Worm (Caenorhabditis elegans) whole organism, early embryonic: ENCODE data around the gene eng-1.

Source experiments
- B0310.2 ChIP-seq: sonication (generic microtip); optimal IDR thresholded peaks from 2 replicates; lab custom pipeline; 2016; ENCODE audit warnings: mild to moderate bottlenecking, missing genetic modification characterization, missing compliant biosample characterization
- F13C5.2 ChIP-seq: sonication (generic microtip); optimal IDR thresholded peaks from 2 replicates; lab custom pipeline; 2017; ENCODE audit warnings: mild to moderate bottlenecking, missing genetic modification characterization, inconsistent platforms, missing compliant biosample characterization
- aly-1 ChIP-seq: sonication (generic microtip); optimal IDR thresholded peaks from 2 replicates; lab custom pipeline; 2016; ENCODE audit warnings: missing genetic modification characterization, missing compliant biosample characterization
- ama-1 ChIP-seq: fragments of 150-350 bp; optimal IDR thresholded peaks from 2 replicates; lab custom pipeline; 2014
- ceh-13 ChIP-seq: fragments of 200-800 bp; sonication (Bioruptor generic); optimal IDR thresholded peaks from 2 replicates; lab custom pipeline; 2018; ENCODE audit warnings: mild to moderate bottlenecking, missing genetic modification characterization, missing compliant biosample characterization
- ceh-36 ChIP-seq: sonication (generic microtip); optimal IDR thresholded peaks from 2 replicates; lab custom pipeline; 2016; ENCODE audit warnings: missing genetic modification characterization, inconsistent platforms, missing compliant biosample characterization
- ets-7 ChIP-seq: sonication (generic microtip); optimal IDR thresholded peaks from 2 replicates; lab custom pipeline; 2016; ENCODE audit warnings: missing genotype, missing genetic modification characterization, missing compliant biosample characterization
- flt-1 ChIP-seq: fragments of 200-800 bp; sonication (Bioruptor generic); IDR thresholded peaks from 2 replicates; pipeline ENCODE4 v1.3.6; 2022; ENCODE audit warnings: missing genetic modification characterization, missing compliant biosample characterization
- hmbx-1 ChIP-seq: sonication (generic microtip); optimal IDR thresholded peaks from 2 replicates; lab custom pipeline; 2016; ENCODE audit warnings: mild to moderate bottlenecking, missing genetic modification characterization, missing compliant biosample characterization
- hmg-4 ChIP-seq: fragments of 200-800 bp; sonication (Bioruptor generic); optimal IDR thresholded peaks from 2 replicates; lab custom pipeline; 2018; ENCODE audit warnings: mild to moderate bottlenecking, missing genetic modification characterization, missing compliant biosample characterization
- hnd-1 ChIP-seq: sonication (generic microtip); optimal IDR thresholded peaks from 2 replicates; lab custom pipeline; 2016; ENCODE audit warnings: missing genetic modification characterization, missing compliant biosample characterization
- pes-1 ChIP-seq: fragments of 200-800 bp; sonication (Bioruptor generic); IDR thresholded peaks from 2 replicates; pipeline ENCODE4 v1.3.6; 2022; ENCODE audit warnings: missing genetic modification reagents, missing genetic modification characterization, missing compliant biosample characterization
- scrt-1 ChIP-seq: fragments of 200-800 bp; sonication (Bioruptor generic); IDR thresholded peaks from 2 replicates; pipeline ENCODE4 v1.3.6; 2022; ENCODE audit warnings: missing genetic modification characterization, missing compliant biosample characterization
- sea-1 ChIP-seq: fragments of 200-800 bp; sonication (Bioruptor generic); conservative IDR thresholded peaks from 2 replicates; pipeline ENCODE4 v1.3.6; 2022; ENCODE audit warnings: missing genetic modification characterization, missing compliant biosample characterization
- tbx-11 ChIP-seq: fragments of 200-800 bp; sonication (Bioruptor generic); IDR thresholded peaks from 2 replicates; pipeline ENCODE4 v1.3.6; 2022; ENCODE audit warnings: missing genetic modification characterization, missing compliant biosample characterization
- tbx-37 ChIP-seq: fragments of 200-800 bp; sonication (Bioruptor generic); conservative IDR thresholded peaks from 2 replicates; pipeline ENCODE4 v1.3.6; 2022; ENCODE audit warnings: missing genetic modification reagents, missing genetic modification characterization, missing compliant biosample characterization
- tra-4 ChIP-seq: sonication (generic microtip); optimal IDR thresholded peaks from 2 replicates; lab custom pipeline; 2017; ENCODE audit warnings: missing genetic modification characterization, missing compliant biosample characterization

The eng-1 gene

ce11 chrIII:5876867-5877641, 8.8 kb upstream of the eng-1 start:
- TF ChIP-seq F13C5.2 (tag; lab: Kevin White, UChicago) = no peak
- TF ChIP-seq hnd-1 (tag; lab: Kevin White, UChicago) = no peak
- no peak for TF ChIP-seq aly-1 (tag; lab: Kevin White, UChicago)
- no peak for TF ChIP-seq flt-1
- no peak for TF ChIP-seq scrt-1 (GFP tag; lab: Robert Waterston, UW)
- TF ChIP-seq hmbx-1 = no peak
- TF ChIP-seq tra-4 (tag; lab: Kevin White, UChicago) = no peak
- TF ChIP-seq ceh-36 (tag; lab: Kevin White, UChicago) = no peak
- TF ChIP-seq tbx-37 = no peak
- no peak for TF ChIP-seq ceh-13 (GFP tag; lab: Kevin White, UChicago)
- no peak for TF ChIP-seq pes-1 (GFP tag; lab: Robert Waterston, UW)
- TF ChIP-seq ama-1 (lab: Kevin White, UChicago) = no peak
- no peak for TF ChIP-seq ets-7 (tag; lab: Kevin White, UChicago)
- TF ChIP-seq sea-1 (GFP tag; lab: Robert Waterston, UW) = no peak

DNA sequence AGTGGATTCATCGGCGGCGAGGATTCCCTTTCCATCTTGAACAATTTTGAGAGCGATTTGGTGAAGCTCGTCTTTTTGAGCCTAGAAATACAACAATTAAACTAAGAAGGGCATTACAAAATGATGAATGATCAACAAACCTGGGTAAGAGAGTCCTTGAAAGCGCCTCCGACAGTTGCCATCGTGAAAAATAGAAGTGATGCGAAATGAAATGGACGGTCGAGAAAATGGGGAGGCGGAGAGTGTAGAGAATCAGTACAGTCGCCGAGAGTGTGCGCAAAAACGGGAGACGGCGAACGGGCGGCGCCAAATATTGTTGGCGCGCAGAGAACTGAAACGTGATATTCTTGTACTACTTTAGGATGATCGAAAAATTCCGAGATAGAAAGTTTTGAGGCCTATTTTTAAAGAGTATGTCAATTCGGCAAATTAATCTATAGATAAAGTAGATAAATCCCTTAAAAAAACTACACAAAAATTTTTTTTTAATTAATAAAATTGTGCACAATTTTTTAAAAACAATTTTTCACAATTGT, 7.9 kb upstream of the eng-1 start, which contains the start of gene aldo-2:
aldo-2 (minus strand) TSS at position 486 of the 536 bp plus-strand sequence.
- TF ChIP-seq tbx-11 (GFP tag; lab: Robert Waterston, UW) (no peak), F13C5.2 (tag; lab: Kevin White, UChicago) (no peak), flt-1 (no peak), B0310.2 (tag; lab: Kevin White, UChicago) (no peak), sea-1 (GFP tag; lab: Robert Waterston, UW) (no peak), ets-7 (tag; lab: Kevin White, UChicago) (no peak), tra-4 (tag; lab: Kevin White, UChicago) (no peak), ceh-13 (GFP tag; lab: Kevin White, UChicago) (no peak), ceh-36 (tag; lab: Kevin White, UChicago) (no peak), aly-1 (tag; lab: Kevin White, UChicago) (no peak), hmbx-1 (no peak), scrt-1 (GFP tag; lab: Robert Waterston, UW) (no peak), hnd-1 (tag; lab: Kevin White, UChicago) (no peak), pes-1 (GFP tag; lab: Robert Waterston, UW) (no peak)

DNA sequence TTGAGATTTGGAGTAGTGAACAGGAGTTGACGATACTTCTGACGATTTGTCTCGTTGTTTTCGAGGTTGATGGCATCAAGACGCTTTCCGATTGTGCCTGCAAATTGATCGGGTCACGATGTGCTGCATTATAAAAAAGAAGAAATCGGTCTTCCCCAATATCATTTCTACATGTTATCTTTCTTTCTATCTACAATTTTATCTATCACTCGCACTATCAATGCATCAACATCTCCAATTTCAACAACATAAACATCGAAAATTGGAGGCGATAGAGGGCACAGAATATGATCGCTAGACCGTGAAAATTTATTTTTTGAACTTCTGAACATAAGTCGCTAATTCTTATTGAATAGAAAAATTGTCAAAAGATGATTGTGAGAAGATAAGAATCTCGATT, 7.4 kb upstream of the eng-1 start:
- no peak for TF ChIP-seq tbx-11 (GFP tag; lab: Robert Waterston, UW)
- TF ChIP-seq ets-7 (tag; lab: Kevin White, UChicago) = no peak
- TF ChIP-seq flt-1 = no peak
- TF ChIP-seq ceh-36 (tag; lab: Kevin White, UChicago) = no peak
- no peak for TF ChIP-seq hmg-4 (GFP tag; lab: Kevin White, UChicago)
- no peak for TF ChIP-seq ama-1 (lab: Kevin White, UChicago)
- TF ChIP-seq tra-4 (tag; lab: Kevin White, UChicago) = no peak
- no peak for TF ChIP-seq hmbx-1
- no peak for TF ChIP-seq pes-1 (GFP tag; lab: Robert Waterston, UW)
- no peak for TF ChIP-seq tbx-37
- no peak for TF ChIP-seq F13C5.2 (tag; lab: Kevin White, UChicago)

DNA sequence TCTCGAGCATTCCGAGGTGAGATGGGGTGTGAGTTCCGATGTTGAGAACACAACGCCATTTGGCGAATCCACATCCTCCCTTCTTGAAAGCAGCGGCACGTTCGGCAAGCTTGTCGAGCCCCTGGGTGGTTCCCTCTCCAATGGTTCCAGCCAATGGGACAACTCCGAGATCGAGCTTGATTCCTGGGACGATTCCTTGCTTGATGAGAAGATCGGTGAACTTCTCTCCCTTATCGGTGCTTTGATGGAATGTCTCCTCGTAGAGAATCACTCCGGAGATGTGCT, 7.1 kb upstream of the eng-1 start:
- TF ChIP-seq tra-4 (tag; lab: Kevin White, UChicago) (no peak), F13C5.2 (tag; lab: Kevin White, UChicago) (no peak), tbx-11 (GFP tag; lab: Robert Waterston, UW) (no peak), tbx-37 (no peak), flt-1 (no peak), ets-7 (tag; lab: Kevin White, UChicago) (no peak), hmbx-1 (no peak), B0310.2 (tag; lab: Kevin White, UChicago) (no peak), sea-1 (GFP tag; lab: Robert Waterston, UW) (no peak), hmg-4 (GFP tag; lab: Kevin White, UChicago) (no peak), ama-1 (lab: Kevin White, UChicago) (no peak), ceh-13 (GFP tag; lab: Kevin White, UChicago) (no peak), ceh-36 (tag; lab: Kevin White, UChicago) (no peak), hnd-1 (tag; lab: Kevin White, UChicago) (no peak), aly-1 (tag; lab: Kevin White, UChicago) (no peak), pes-1 (GFP tag; lab: Robert Waterston, UW) (no peak), scrt-1 (GFP tag; lab: Robert Waterston, UW) (no peak)

DNA sequence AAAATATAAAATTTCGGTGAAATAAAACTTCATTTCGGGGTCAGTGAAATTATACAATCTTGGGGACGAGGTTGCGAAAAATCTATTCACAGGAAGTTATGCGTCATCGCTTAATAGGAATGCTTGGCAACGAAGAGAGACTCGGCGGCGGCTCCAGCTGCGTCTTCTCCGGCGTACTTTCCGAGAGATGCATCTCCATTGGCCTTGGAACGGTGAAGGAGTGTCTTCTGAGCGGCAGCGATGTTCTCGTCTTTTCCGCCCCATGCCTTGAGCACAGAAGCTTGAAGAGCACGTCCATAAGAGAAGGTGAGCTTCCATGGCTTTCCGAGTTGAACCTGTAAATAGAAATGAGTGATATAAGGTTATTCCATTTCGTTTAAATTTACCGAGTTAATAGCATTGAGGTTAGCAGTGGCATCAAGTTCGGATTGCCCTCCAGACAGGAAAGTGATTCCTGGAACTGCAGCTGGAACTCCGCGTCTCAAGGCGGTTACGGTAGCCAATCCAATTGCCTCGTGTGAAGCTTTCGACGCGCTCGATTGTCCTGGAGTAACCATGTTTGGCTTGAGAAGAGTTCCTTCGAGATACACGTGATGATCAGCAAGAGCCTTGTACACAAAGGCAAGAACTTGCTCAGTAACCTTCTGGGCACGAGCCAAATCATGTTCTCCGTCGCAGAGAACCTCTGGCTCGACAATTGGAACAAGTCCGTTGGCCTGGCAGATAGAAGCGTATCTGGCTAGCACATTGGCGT, 6.5 kb upstream of the eng-1 start:
- no peak for TF ChIP-seq ceh-36 (tag; lab: Kevin White, UChicago)
- TF ChIP-seq hnd-1 (tag; lab: Kevin White, UChicago) = no peak
- no peak for TF ChIP-seq pes-1 (GFP tag; lab: Robert Waterston, UW)
- no peak for TF ChIP-seq tbx-37
- no peak for TF ChIP-seq ama-1 (lab: Kevin White, UChicago)
- TF ChIP-seq tbx-11 (GFP tag; lab: Robert Waterston, UW) = no peak
- TF ChIP-seq ets-7 (tag; lab: Kevin White, UChicago) = no peak
- TF ChIP-seq hmbx-1 = no peak
- TF ChIP-seq ceh-13 (GFP tag; lab: Kevin White, UChicago) = no peak
- TF ChIP-seq hmg-4 (GFP tag; lab: Kevin White, UChicago) = no peak
- TF ChIP-seq flt-1 = no peak
- no peak for TF ChIP-seq scrt-1 (GFP tag; lab: Robert Waterston, UW)
- no peak for TF ChIP-seq B0310.2 (tag; lab: Kevin White, UChicago)
- no peak for TF ChIP-seq tra-4 (tag; lab: Kevin White, UChicago)
- no peak for TF ChIP-seq sea-1 (GFP tag; lab: Robert Waterston, UW)
- TF ChIP-seq aly-1 (tag; lab: Kevin White, UChicago) = no peak
- TF ChIP-seq F13C5.2 (tag; lab: Kevin White, UChicago) = no peak

DNA sequence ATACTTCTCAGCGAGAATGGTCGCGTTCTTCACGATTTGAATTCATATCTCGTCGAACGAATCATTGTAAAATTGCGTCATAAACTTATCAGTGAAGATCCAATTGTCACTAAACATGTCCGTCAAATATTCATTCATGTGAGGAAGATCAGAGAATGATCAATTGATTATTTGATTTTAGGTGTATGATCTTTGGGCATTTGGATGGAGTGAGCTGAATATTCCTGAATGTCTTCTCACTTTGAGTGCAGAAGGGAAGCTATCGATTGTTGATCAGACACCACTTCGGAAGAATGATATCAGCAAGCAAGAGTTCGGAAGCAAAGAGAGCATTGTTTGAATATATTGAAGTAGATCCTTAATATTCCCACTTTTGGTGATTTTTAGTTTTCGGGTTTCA, 6.0 kb upstream of the eng-1 start:
- TF ChIP-seq tbx-11 (GFP tag; lab: Robert Waterston, UW) = no peak
